Worm (Caenorhabditis elegans) whole organism, L4 larva: ENCODE data around the gene Y15E3A.4.

ENCODE experiments used
- F10B5.3 ChIP-seq: sonication (generic microtip); optimal IDR thresholded peaks from 2 replicates; lab custom pipeline; 2016; ENCODE audit warnings: mild to moderate bottlenecking, missing genetic modification characterization, missing compliant biosample characterization
- F26F4.8 ChIP-seq: fragments of 200-800 bp; sonication (Bioruptor generic); conservative IDR thresholded peaks from 2 replicates; pipeline ENCODE4 v1.3.6; 2022; ENCODE audit warnings: missing genetic modification characterization, missing compliant biosample characterization
- F37D6.2 ChIP-seq: sonication (generic microtip); optimal IDR thresholded peaks from 2 replicates; lab custom pipeline; 2016; ENCODE audit warnings: mild to moderate bottlenecking, missing genetic modification characterization, missing compliant biosample characterization
- F44E2.7 ChIP-seq: fragments of 200-800 bp; sonication (Bioruptor generic); IDR thresholded peaks from 2 replicates; pipeline ENCODE4 v2.1.2; 2022; ENCODE audit warnings: missing genetic modification characterization, missing compliant biosample characterization
- Y105C5A.15 ChIP-seq: fragments of 200-800 bp; sonication (Bioruptor generic); IDR thresholded peaks from 2 replicates; pipeline ENCODE4 v1.3.6; 2022; ENCODE audit warnings: missing genetic modification characterization, missing compliant biosample characterization
- Y75B8A.6 ChIP-seq: fragments of 200-800 bp; sonication (Bioruptor generic); IDR thresholded peaks from 2 replicates; pipeline ENCODE4 v1.3.6; 2022; ENCODE audit warnings: missing genetic modification reagents, missing genetic modification characterization, missing compliant biosample characterization
- ZK546.5 ChIP-seq, 2 experiments: sonication (generic microtip); optimal IDR thresholded peaks; 2 replicates each; lab custom pipeline; 2017; ENCODE audit warnings: missing biosample characterization in 2 of 2, missing genetic modification characterization in 2 of 2
- aha-1 ChIP-seq: fragments of 150-350 bp; peaks from one replicate; lab custom pipeline; 2014; ENCODE audit warnings: missing biosample characterization, missing genetic modification characterization
- aly-2 ChIP-seq: sonication (generic microtip); optimal IDR thresholded peaks from 2 replicates; lab custom pipeline; 2018; ENCODE audit warnings: missing biosample characterization, missing genetic modification characterization
- ceh-20 ChIP-seq: fragments of 200-800 bp; sonication (Bioruptor generic); IDR thresholded peaks from 2 replicates; pipeline ENCODE4 v1.3.6; 2022; ENCODE audit warnings: missing genetic modification reagents, missing genetic modification characterization, missing compliant biosample characterization
- ceh-32 ChIP-seq: sonication (generic microtip); optimal IDR thresholded peaks from 2 replicates; lab custom pipeline; 2016; ENCODE audit warnings: mild to moderate bottlenecking, missing genetic modification characterization, missing compliant biosample characterization; ENCODE audit not compliant: poor library complexity
- ces-1 ChIP-seq: fragments of 150-350 bp; sonication (generic microtip); optimal IDR thresholded peaks from 4 replicates; lab custom pipeline; 2014; ENCODE audit warnings: missing biosample characterization, missing genetic modification reagents, missing genetic modification characterization
- cey-2 ChIP-seq: sonication (generic microtip); optimal IDR thresholded peaks from 3 replicates; lab custom pipeline; 2017; ENCODE audit warnings: missing genetic modification characterization, mild to moderate bottlenecking, missing compliant biosample characterization, antibody characterized with exemption, borderline replicate concordance; ENCODE audit not compliant: insufficient read depth
- ctbp-1 ChIP-seq: fragments of 200-800 bp; sonication (Bioruptor generic); IDR thresholded peaks from 2 replicates; pipeline ENCODE4 v1.3.6; 2022; ENCODE audit warnings: missing genetic modification reagents, missing genetic modification characterization, missing compliant biosample characterization
- daf-19 ChIP-seq: fragments of 200-800 bp; sonication (Bioruptor generic); conservative IDR thresholded peaks from 2 replicates; pipeline ENCODE4 v1.3.6; 2022; ENCODE audit warnings: missing genetic modification characterization, missing compliant biosample characterization
- daf-8 ChIP-seq: fragments of 200-800 bp; sonication (Bioruptor generic); IDR thresholded peaks from 2 replicates; pipeline ENCODE4 v1.3.6; 2022; ENCODE audit warnings: missing genetic modification characterization, missing compliant biosample characterization
- dmd-8 ChIP-seq: fragments of 200-800 bp; sonication (Bioruptor generic); IDR thresholded peaks from 2 replicates; pipeline ENCODE4 v1.3.6; 2022; ENCODE audit warnings: missing genetic modification characterization, missing compliant biosample characterization
- dpl-1 ChIP-seq: fragments of 150-350 bp; optimal IDR thresholded peaks from 2 replicates; lab custom pipeline; 2014; ENCODE audit warnings: missing biosample characterization, missing genetic modification reagents, missing genetic modification characterization
- egl-43 ChIP-seq: fragments of 200-800 bp; sonication (Bioruptor generic); IDR thresholded peaks from 2 replicates; pipeline ENCODE4 v1.3.6; 2022; ENCODE audit warnings: missing genetic modification reagents, missing genetic modification characterization, missing compliant biosample characterization
- fkh-10 ChIP-seq: fragments of 150-350 bp; optimal IDR thresholded peaks from 2 replicates; lab custom pipeline; 2014; ENCODE audit warnings: missing biosample characterization, missing genetic modification reagents, missing genetic modification characterization
- fos-1 ChIP-seq: fragments of 150-350 bp; optimal IDR thresholded peaks from 2 replicates; lab custom pipeline; 2014; ENCODE audit warnings: missing biosample characterization, missing genetic modification characterization
- jun-1 ChIP-seq: fragments of 150-350 bp; optimal IDR thresholded peaks from 2 replicates; lab custom pipeline; 2014; ENCODE audit warnings: missing biosample characterization, missing genetic modification reagents, missing genetic modification characterization
- lim-7 ChIP-seq: fragments of 200-800 bp; sonication (Bioruptor generic); IDR thresholded peaks from 2 replicates; pipeline ENCODE4 v1.3.6; 2022; ENCODE audit warnings: missing genetic modification characterization, missing compliant biosample characterization
- lin-15B ChIP-seq: fragments of 150-350 bp; sonication (generic microtip); optimal IDR thresholded peaks from 3 replicates; lab custom pipeline; 2014; ENCODE audit warnings: missing biosample characterization, missing genetic modification characterization
- lin-29 ChIP-seq: fragments of 200-800 bp; sonication (Bioruptor generic); IDR thresholded peaks from 2 replicates; pipeline ENCODE4 v1.3.6; 2022; ENCODE audit warnings: missing genetic modification reagents, missing genetic modification characterization, missing compliant biosample characterization
- lsy-2 ChIP-seq, 2 experiments: fragments of 150-350 bp in 1 of 2; sonication (generic microtip) in 1 of 2; optimal IDR thresholded peaks; 2 replicates each; lab custom pipeline; 2014 to 2017; ENCODE audit warnings: missing biosample characterization in 2 of 2, missing genetic modification characterization in 2 of 2
- madf-5 ChIP-seq, 2 experiments: fragments of 200-800 bp; sonication (Bioruptor generic); IDR thresholded peaks; 2 replicates each; pipeline ENCODE4 v1.3.6; 2022; ENCODE audit warnings: missing compliant biosample characterization in 2 of 2, missing genetic modification characterization in 2 of 2
- madf-9 ChIP-seq: fragments of 200-800 bp; sonication (Bioruptor generic); conservative IDR thresholded peaks from 2 replicates; pipeline ENCODE4 v1.3.6; 2022; ENCODE audit warnings: missing genetic modification reagents, missing genetic modification characterization, missing compliant biosample characterization
- mep-1 ChIP-seq: fragments of 150-350 bp; sonication (generic microtip); optimal IDR thresholded peaks from 3 replicates; lab custom pipeline; 2014; ENCODE audit warnings: missing biosample characterization, missing genetic modification characterization
- nhr-102 ChIP-seq: sonication (generic microtip); optimal IDR thresholded peaks from 2 replicates; lab custom pipeline; 2016; ENCODE audit warnings: mild to moderate bottlenecking, missing genetic modification characterization, moderate library complexity, missing compliant biosample characterization
- nhr-25 ChIP-seq: sonication (generic microtip); optimal IDR thresholded peaks from 2 replicates; lab custom pipeline; 2017; ENCODE audit warnings: missing genetic modification characterization, mild to moderate bottlenecking, missing compliant biosample characterization, antibody characterized with exemption, moderate library complexity, borderline replicate concordance; ENCODE audit not compliant: insufficient read depth
- nhr-28 ChIP-seq: fragments of 150-350 bp; optimal IDR thresholded peaks from 2 replicates; lab custom pipeline; 2014; ENCODE audit warnings: missing biosample characterization, missing genetic modification characterization
- pha-4 ChIP-seq, 2 experiments: fragments of 150-350 bp in 1 of 2; fragments of 200-800 bp in 1 of 2; sonication (Bioruptor generic) in 1 of 2; IDR thresholded peaks in 1 of 2; optimal IDR thresholded peaks in 1 of 2; 2 replicates each; pipeline versions ENCODE4 v1.3.6 to Lab custom; 2014 to 2022; ENCODE audit warnings: missing genetic modification characterization in 2 of 2, missing genetic modification reagents in 2 of 2, missing biosample characterization in 1 of 2, missing compliant biosample characterization in 1 of 2
- php-3 ChIP-seq: fragments of 200-800 bp; sonication (Bioruptor generic); IDR thresholded peaks from 2 replicates; pipeline ENCODE4 v1.3.6; 2022; ENCODE audit warnings: missing genetic modification reagents, missing genetic modification characterization, missing compliant biosample characterization
- pqm-1 ChIP-seq: sonication (generic microtip); optimal IDR thresholded peaks from 2 replicates; lab custom pipeline; 2017; ENCODE audit warnings: missing biosample characterization, missing genetic modification characterization
- rbr-2 ChIP-seq: sonication (generic microtip); optimal IDR thresholded peaks from 2 replicates; lab custom pipeline; 2016; ENCODE audit warnings: missing genotype, missing genetic modification characterization, missing compliant biosample characterization
- saeg-2 ChIP-seq: fragments of 200-800 bp; sonication (Bioruptor generic); IDR thresholded peaks from 2 replicates; pipeline ENCODE4 v1.3.6; 2022; ENCODE audit warnings: missing genetic modification reagents, missing genetic modification characterization, missing compliant biosample characterization
- sdz-12 ChIP-seq: fragments of 200-800 bp; sonication (Bioruptor generic); optimal IDR thresholded peaks from 2 replicates; lab custom pipeline; 2018; ENCODE audit warnings: mild to moderate bottlenecking, missing genetic modification characterization, missing compliant biosample characterization
- set-16 ChIP-seq: fragments of 200-800 bp; sonication (Bioruptor generic); IDR thresholded peaks from 2 replicates; pipeline ENCODE4 v1.3.6; 2022; ENCODE audit warnings: missing genetic modification reagents, missing genetic modification characterization, missing compliant biosample characterization
- snpc-1.2 ChIP-seq: fragments of 200-800 bp; sonication (Bioruptor generic); IDR thresholded peaks from 2 replicates; pipeline ENCODE4 v1.3.6; 2022; ENCODE audit warnings: missing genetic modification reagents, missing genetic modification characterization, missing compliant biosample characterization
- snpc-4 ChIP-seq: fragments of 150-350 bp; optimal IDR thresholded peaks from 2 replicates; lab custom pipeline; 2014; ENCODE audit warnings: missing biosample characterization, missing genetic modification characterization
- spr-3 ChIP-seq: fragments of 200-800 bp; sonication (Bioruptor generic); optimal IDR thresholded peaks from 2 replicates; lab custom pipeline; 2018; ENCODE audit warnings: mild to moderate bottlenecking, missing genetic modification characterization, missing compliant biosample characterization
- tag-97 ChIP-seq: fragments of 200-800 bp; sonication (Bioruptor generic); IDR thresholded peaks from 2 replicates; pipeline ENCODE4 v1.3.6; 2022; ENCODE audit warnings: missing genetic modification characterization, missing compliant biosample characterization
- tra-1 ChIP-seq: fragments of 200-800 bp; sonication (Bioruptor generic); IDR thresholded peaks from 2 replicates; pipeline ENCODE4 v1.3.6; 2022; ENCODE audit warnings: missing genetic modification reagents, missing genetic modification characterization, missing compliant biosample characterization
- unc-39 ChIP-seq: sonication (generic microtip); optimal IDR thresholded peaks from 2 replicates; lab custom pipeline; 2017; ENCODE audit warnings: missing biosample characterization, missing genetic modification characterization
- vab-7 ChIP-seq: fragments of 200-800 bp; sonication (Bioruptor generic); IDR thresholded peaks from 2 replicates; pipeline ENCODE4 v1.3.6; 2022; ENCODE audit warnings: missing genetic modification reagents, missing genetic modification characterization, missing compliant biosample characterization
- zfp-2 ChIP-seq: sonication (generic microtip); optimal IDR thresholded peaks from 2 replicates; lab custom pipeline; 2016; ENCODE audit warnings: mild to moderate bottlenecking, missing genetic modification characterization, missing compliant biosample characterization
- zip-11 ChIP-seq: fragments of 200-800 bp; sonication (Bioruptor generic); IDR thresholded peaks from 2 replicates; pipeline ENCODE4 v1.3.6; 2022; ENCODE audit warnings: missing genetic modification characterization, missing compliant biosample characterization

Y15E3A.4 gene

ce11 chrX:15285554-15285953, 45.2 kb upstream of the Y15E3A.4 start:
- peak; percentile 61 for TF ChIP-seq aha-1 (tag; lab: Kevin White, UChicago)
- TF ChIP-seq tra-1 (GFP tag; lab: Robert Waterston, UW), result no peak
- no peak for TF ChIP-seq nhr-102
- TF ChIP-seq, all 104 proteins: peak for 1

- TF ChIP-seq F26F4.8 (GFP tag; lab: Robert Waterston, UW) (peak; percentile 65; the same call in 1 of the 2 replicates), snpc-4 (tag; lab: Kevin White, UChicago) (no peak), dpl-1 (no peak), nhr-25 (tag; lab: Kevin White, UChicago) (peak; percentile 41), spr-3 (GFP tag; lab: Kevin White, UChicago) (peak; percentile 48), cey-2 (peak; percentile 57), set-16 (GFP tag; lab: Robert Waterston, UW) (peak; percentile 4; the same call in 1 of the 2 replicates), mep-1 (tag; lab: Kevin White, UChicago) (peak; percentile 33), lin-29 (GFP tag; lab: Robert Waterston, UW) (no peak), lin-15B (tag; lab: Kevin White, UChicago) (no peak), lim-7 (peak; percentile 95), F44E2.7 (no peak), php-3 (GFP tag; lab: Robert Waterston, UW) (no peak), aly-2 (tag; lab: Kevin White, UChicago) (no peak), fkh-10 (GFP tag; lab: Kevin White, UChicago) (no peak), ctbp-1 (GFP tag; lab: Robert Waterston, UW) (peak; percentile 68; the same call in 1 of the 2 replicates), ces-1 (GFP tag; lab: Kevin White, UChicago) (no peak), lsy-2 (tag; optimal IDR thresholded peaks at IDR 0.05; lab: Kevin White, UChicago) (no peak), pha-4 (GFP tag; IDR thresholded peaks at IDR 0.05; lab: Robert Waterston, UW) (peak; percentile 81), pha-4 (tag; optimal IDR thresholded peaks at IDR 0.05; lab: Kevin White, UChicago) (no peak), madf-9 (GFP tag; lab: Robert Waterston, UW) (no peak; the same call in 1 of the 2 replicates), rbr-2 (tag; lab: Kevin White, UChicago) (peak; percentile 39), ZK546.5 (tag; optimal IDR thresholded peaks at IDR 0.05; lab: Kevin White, UChicago) (no peak), jun-1 (no peak), tag-97 (GFP tag; lab: Robert Waterston, UW) (no peak), saeg-2 (0 out of 2 replicates have a peak, but pooled peaks have one; percentile 26), ceh-20 (GFP tag; lab: Robert Waterston, UW) (peak; percentile 53; the same call in 1 of the 2 replicates), ceh-32 (tag; lab: Kevin White, UChicago) (no peak), aha-1 (tag; lab: Kevin White, UChicago) (peak; percentile 64), dmd-8 (GFP tag; lab: Robert Waterston, UW) (peak; percentile 78), vab-7 (GFP tag; lab: Robert Waterston, UW) (peak; percentile 86), fos-1 (tag; lab: Kevin White, UChicago) (no peak), pqm-1 (tag; lab: Kevin White, UChicago) (no peak), F10B5.3 (peak; percentile 49), snpc-1.2 (GFP tag; lab: Robert Waterston, UW) (peak; percentile 80), zip-11 (GFP tag; lab: Robert Waterston, UW) (no peak), egl-43 (GFP tag; lab: Robert Waterston, UW) (no peak; the same call in 1 of the 2 replicates), zfp-2 (tag; lab: Kevin White, UChicago) (peak; percentile 48), nhr-28 (tag; lab: Kevin White, UChicago) (no peak), daf-8 (GFP tag; lab: Robert Waterston, UW) (no peak), Y75B8A.6 (GFP tag; lab: Robert Waterston, UW) (no peak), F37D6.2 (tag; lab: Kevin White, UChicago) (no peak), madf-5 (GFP tag; IDR thresholded peaks at IDR 0.05; lab: Robert Waterston, UW) (peak in 1 of 2 experiments; percentile 68; a peak in 1 of 4 replicates), unc-39 (tag; lab: Kevin White, UChicago) (no peak), Y105C5A.15 (GFP tag; lab: Robert Waterston, UW) (0 out of 2 replicates have a peak, but pooled peaks have one; percentile 27), sdz-12 (GFP tag; lab: Kevin White, UChicago) (peak; percentile 38), daf-19 (GFP tag; lab: Robert Waterston, UW) (no peak), nhr-102 (no peak), tra-1 (GFP tag; lab: Robert Waterston, UW) (0 out of 2 replicates have a peak, but pooled peaks have one; percentile 51)
Observed at ce11 chrX:15297396-15297827, 33.4 kb upstream of the Y15E3A.4 start.
